Worm (Caenorhabditis elegans) whole organism, L4 larva: ENCODE data around the gene dpff-1.

Experiments
- F10B5.3 ChIP-seq: sonication (generic microtip); optimal IDR thresholded peaks from 2 replicates; lab custom pipeline; 2016; ENCODE audit warnings: mild to moderate bottlenecking, missing genetic modification characterization, missing compliant biosample characterization
- F26F4.8 ChIP-seq: fragments of 200-800 bp; sonication (Bioruptor generic); conservative IDR thresholded peaks from 2 replicates; pipeline ENCODE4 v1.3.6; 2022; ENCODE audit warnings: missing genetic modification characterization, missing compliant biosample characterization
- F44E2.7 ChIP-seq: fragments of 200-800 bp; sonication (Bioruptor generic); IDR thresholded peaks from 2 replicates; pipeline ENCODE4 v2.1.2; 2022; ENCODE audit warnings: missing genetic modification characterization, missing compliant biosample characterization
- T26A8.4 ChIP-seq: fragments of 200-800 bp; sonication (Bioruptor generic); IDR thresholded peaks from 2 replicates; pipeline ENCODE4 v1.3.6; 2022; ENCODE audit warnings: missing genetic modification characterization, missing compliant biosample characterization
- Y105C5A.15 ChIP-seq: fragments of 200-800 bp; sonication (Bioruptor generic); IDR thresholded peaks from 2 replicates; pipeline ENCODE4 v1.3.6; 2022; ENCODE audit warnings: missing genetic modification characterization, missing compliant biosample characterization
- Y48G9A.11 ChIP-seq: fragments of 200-800 bp; sonication (Bioruptor generic); IDR thresholded peaks from 2 replicates; pipeline ENCODE4 v1.3.6; 2022; ENCODE audit warnings: missing genetic modification reagents, missing genetic modification characterization, missing compliant biosample characterization
- Y5F2A.4 ChIP-seq: fragments of 200-800 bp; sonication (Bioruptor generic); optimal IDR thresholded peaks from 2 replicates; lab custom pipeline; 2018; ENCODE audit warnings: mild to moderate bottlenecking, missing genetic modification characterization, missing compliant biosample characterization
- aly-2 ChIP-seq: sonication (generic microtip); optimal IDR thresholded peaks from 2 replicates; lab custom pipeline; 2018; ENCODE audit warnings: missing biosample characterization, missing genetic modification characterization
- ama-1 ChIP-seq: fragments of 150-350 bp; optimal IDR thresholded peaks from 2 replicates; lab custom pipeline; 2014; ENCODE audit warnings: inconsistent platforms, mixed read lengths
- ceh-20 ChIP-seq: fragments of 200-800 bp; sonication (Bioruptor generic); IDR thresholded peaks from 2 replicates; pipeline ENCODE4 v1.3.6; 2022; ENCODE audit warnings: missing genetic modification reagents, missing genetic modification characterization, missing compliant biosample characterization
- ceh-44 ChIP-seq: fragments of 200-800 bp; sonication (Bioruptor generic); IDR thresholded peaks from 2 replicates; pipeline ENCODE4 v1.3.6; 2022; ENCODE audit warnings: missing genetic modification reagents, missing genetic modification characterization, missing compliant biosample characterization
- ceh-62 ChIP-seq: sonication (generic microtip); optimal IDR thresholded peaks from 2 replicates; lab custom pipeline; 2017; ENCODE audit warnings: missing biosample characterization, missing genetic modification characterization
- ces-1 ChIP-seq: fragments of 150-350 bp; sonication (generic microtip); optimal IDR thresholded peaks from 4 replicates; lab custom pipeline; 2014; ENCODE audit warnings: missing biosample characterization, missing genetic modification reagents, missing genetic modification characterization
- ctbp-1 ChIP-seq: fragments of 200-800 bp; sonication (Bioruptor generic); IDR thresholded peaks from 2 replicates; pipeline ENCODE4 v1.3.6; 2022; ENCODE audit warnings: missing genetic modification reagents, missing genetic modification characterization, missing compliant biosample characterization
- daf-12 ChIP-seq: fragments of 150-350 bp; optimal IDR thresholded peaks from 2 replicates; lab custom pipeline; 2014; ENCODE audit warnings: missing biosample characterization, missing genetic modification reagents, missing genetic modification characterization
- daf-16 ChIP-seq, 3 experiments: sonication (generic microtip); optimal IDR thresholded peaks; 2 replicates each; lab custom pipeline; 2016 to 2017; ENCODE audit warnings: missing genetic modification characterization in 3 of 3, missing genetic modification reagents in 3 of 3, mild to moderate bottlenecking in 2 of 3, missing compliant biosample characterization in 2 of 3, missing biosample characterization in 1 of 3, moderate library complexity in 1 of 3
- daf-19 ChIP-seq: fragments of 200-800 bp; sonication (Bioruptor generic); conservative IDR thresholded peaks from 2 replicates; pipeline ENCODE4 v1.3.6; 2022; ENCODE audit warnings: missing genetic modification characterization, missing compliant biosample characterization
- duxl-1 ChIP-seq: sonication (generic microtip); optimal IDR thresholded peaks from 2 replicates; lab custom pipeline; 2016; ENCODE audit warnings: mild to moderate bottlenecking, missing genetic modification characterization, moderate library complexity, missing compliant biosample characterization; ENCODE audit not compliant: poor library complexity
- dve-1 ChIP-seq: sonication (generic microtip); optimal IDR thresholded peaks from 2 replicates; lab custom pipeline; 2017; ENCODE audit warnings: antibody characterized with exemption, mild to moderate bottlenecking, missing genetic modification characterization, missing compliant biosample characterization; ENCODE audit not compliant: insufficient read depth
- egl-27 ChIP-seq: sonication (generic microtip); optimal IDR thresholded peaks from 3 replicates; lab custom pipeline; 2017; ENCODE audit warnings: missing biosample characterization, missing genetic modification reagents, missing genetic modification characterization
- egl-43 ChIP-seq: fragments of 200-800 bp; sonication (Bioruptor generic); IDR thresholded peaks from 2 replicates; pipeline ENCODE4 v1.3.6; 2022; ENCODE audit warnings: missing genetic modification reagents, missing genetic modification characterization, missing compliant biosample characterization
- hif-1 ChIP-seq, 2 experiments: sonication (generic microtip); optimal IDR thresholded peaks; 2 replicates each; lab custom pipeline; 2016 to 2017; ENCODE audit warnings: missing compliant biosample characterization in 2 of 2, missing genetic modification characterization in 2 of 2, missing genetic modification reagents in 2 of 2, missing genotype in 2 of 2, mild to moderate bottlenecking in 1 of 2
- hmg-1.1 ChIP-seq: fragments of 200-800 bp; sonication (Bioruptor generic); IDR thresholded peaks from 2 replicates; pipeline ENCODE4 v1.3.6; 2022; ENCODE audit warnings: missing genetic modification reagents, missing genetic modification characterization, missing compliant biosample characterization
- lim-7 ChIP-seq: fragments of 200-800 bp; sonication (Bioruptor generic); IDR thresholded peaks from 2 replicates; pipeline ENCODE4 v1.3.6; 2022; ENCODE audit warnings: missing genetic modification characterization, missing compliant biosample characterization
- lin-13 ChIP-seq: fragments of 150-350 bp; optimal IDR thresholded peaks from 2 replicates; lab custom pipeline; 2014; ENCODE audit warnings: missing biosample characterization, missing genetic modification reagents, missing genetic modification characterization
- lin-15B ChIP-seq: fragments of 150-350 bp; sonication (generic microtip); optimal IDR thresholded peaks from 3 replicates; lab custom pipeline; 2014; ENCODE audit warnings: missing biosample characterization, missing genetic modification characterization
- lin-39 ChIP-seq: fragments of 150-350 bp; optimal IDR thresholded peaks from 2 replicates; lab custom pipeline; 2014; ENCODE audit warnings: missing biosample characterization, missing genetic modification reagents, missing genetic modification characterization
- lir-3 ChIP-seq: sonication (generic microtip); optimal IDR thresholded peaks from 2 replicates; lab custom pipeline; 2016; ENCODE audit warnings: mild to moderate bottlenecking, missing genetic modification characterization, missing compliant biosample characterization
- mdl-1 ChIP-seq, 2 experiments: fragments of 150-350 bp in 1 of 2; sonication (generic microtip) in 1 of 2; optimal IDR thresholded peaks; 2 replicates each; lab custom pipeline; 2014 to 2017; ENCODE audit warnings: missing biosample characterization in 2 of 2, missing genetic modification characterization in 2 of 2
- mdt-29 ChIP-seq: fragments of 200-800 bp; sonication (Bioruptor generic); IDR thresholded peaks from 2 replicates; pipeline ENCODE4 v1.3.6; 2022; ENCODE audit warnings: missing genetic modification reagents, missing genetic modification characterization, missing compliant biosample characterization
- mxl-2 ChIP-seq: fragments of 200-800 bp; sonication (Bioruptor generic); conservative IDR thresholded peaks from 2 replicates; pipeline ENCODE4 v1.3.6; 2022; ENCODE audit warnings: missing genetic modification reagents, missing genetic modification characterization, missing compliant biosample characterization
- mxl-3 ChIP-seq: fragments of 200-800 bp; sonication (Bioruptor generic); optimal IDR thresholded peaks from 2 replicates; lab custom pipeline; 2018; ENCODE audit warnings: mild to moderate bottlenecking, missing genetic modification characterization, missing compliant biosample characterization
- nhr-111 ChIP-seq: fragments of 200-800 bp; sonication (Bioruptor generic); optimal IDR thresholded peaks from 2 replicates; lab custom pipeline; 2018; ENCODE audit warnings: mild to moderate bottlenecking, missing genetic modification characterization, missing compliant biosample characterization
- nhr-25 ChIP-seq: sonication (generic microtip); optimal IDR thresholded peaks from 2 replicates; lab custom pipeline; 2017; ENCODE audit warnings: missing genetic modification characterization, mild to moderate bottlenecking, missing compliant biosample characterization, antibody characterized with exemption, moderate library complexity, borderline replicate concordance; ENCODE audit not compliant: insufficient read depth
- nhr-41 ChIP-seq: fragments of 200-800 bp; sonication (Bioruptor generic); IDR thresholded peaks from 2 replicates; pipeline ENCODE4 v1.3.6; 2022; ENCODE audit warnings: missing genetic modification reagents, missing genetic modification characterization, missing compliant biosample characterization
- nhr-6 ChIP-seq: fragments of 150-350 bp; optimal IDR thresholded peaks from 2 replicates; lab custom pipeline; 2014; ENCODE audit warnings: missing biosample characterization, missing genetic modification characterization
- pha-4 ChIP-seq, 2 experiments: fragments of 150-350 bp in 1 of 2; fragments of 200-800 bp in 1 of 2; sonication (Bioruptor generic) in 1 of 2; IDR thresholded peaks in 1 of 2; optimal IDR thresholded peaks in 1 of 2; 2 replicates each; pipeline versions ENCODE4 v1.3.6 to Lab custom; 2014 to 2022; ENCODE audit warnings: missing genetic modification characterization in 2 of 2, missing genetic modification reagents in 2 of 2, missing biosample characterization in 1 of 2, missing compliant biosample characterization in 1 of 2
- php-3 ChIP-seq: fragments of 200-800 bp; sonication (Bioruptor generic); IDR thresholded peaks from 2 replicates; pipeline ENCODE4 v1.3.6; 2022; ENCODE audit warnings: missing genetic modification reagents, missing genetic modification characterization, missing compliant biosample characterization
- pqm-1 ChIP-seq: sonication (generic microtip); optimal IDR thresholded peaks from 2 replicates; lab custom pipeline; 2017; ENCODE audit warnings: missing biosample characterization, missing genetic modification characterization
- set-16 ChIP-seq: fragments of 200-800 bp; sonication (Bioruptor generic); IDR thresholded peaks from 2 replicates; pipeline ENCODE4 v1.3.6; 2022; ENCODE audit warnings: missing genetic modification reagents, missing genetic modification characterization, missing compliant biosample characterization
- spr-1 ChIP-seq: sonication (generic microtip); optimal IDR thresholded peaks from 2 replicates; lab custom pipeline; 2016; ENCODE audit warnings: mild to moderate bottlenecking, missing genetic modification characterization, missing compliant biosample characterization
- tra-1 ChIP-seq: fragments of 200-800 bp; sonication (Bioruptor generic); IDR thresholded peaks from 2 replicates; pipeline ENCODE4 v1.3.6; 2022; ENCODE audit warnings: missing genetic modification reagents, missing genetic modification characterization, missing compliant biosample characterization
- unc-62 ChIP-seq, 3 experiments: fragments of 150-350 bp in 1 of 3; sonication (generic microtip); optimal IDR thresholded peaks in 2 of 3; peaks in 1 of 3; 1 replicate in 1 of 3; 2 replicates in 2 of 3; lab custom pipeline; 2014 to 2017; ENCODE audit warnings: missing biosample characterization in 3 of 3, missing genetic modification characterization in 3 of 3, missing genetic modification reagents in 3 of 3, missing genotype in 1 of 3
- vab-7 ChIP-seq: fragments of 200-800 bp; sonication (Bioruptor generic); IDR thresholded peaks from 2 replicates; pipeline ENCODE4 v1.3.6; 2022; ENCODE audit warnings: missing genetic modification reagents, missing genetic modification characterization, missing compliant biosample characterization
- zfp-2 ChIP-seq: sonication (generic microtip); optimal IDR thresholded peaks from 2 replicates; lab custom pipeline; 2016; ENCODE audit warnings: mild to moderate bottlenecking, missing genetic modification characterization, missing compliant biosample characterization
- zip-11 ChIP-seq: fragments of 200-800 bp; sonication (Bioruptor generic); IDR thresholded peaks from 2 replicates; pipeline ENCODE4 v1.3.6; 2022; ENCODE audit warnings: missing genetic modification characterization, missing compliant biosample characterization
- ztf-11 ChIP-seq: fragments of 150-350 bp; optimal IDR thresholded peaks from 2 replicates; lab custom pipeline; 2014; ENCODE audit warnings: missing biosample characterization, missing genetic modification characterization
- ztf-7 ChIP-seq: fragments of 150-350 bp; optimal IDR thresholded peaks from 2 replicates; lab custom pipeline; 2014; ENCODE audit warnings: missing biosample characterization, missing genetic modification characterization

dpff-1 gene

DNA sequence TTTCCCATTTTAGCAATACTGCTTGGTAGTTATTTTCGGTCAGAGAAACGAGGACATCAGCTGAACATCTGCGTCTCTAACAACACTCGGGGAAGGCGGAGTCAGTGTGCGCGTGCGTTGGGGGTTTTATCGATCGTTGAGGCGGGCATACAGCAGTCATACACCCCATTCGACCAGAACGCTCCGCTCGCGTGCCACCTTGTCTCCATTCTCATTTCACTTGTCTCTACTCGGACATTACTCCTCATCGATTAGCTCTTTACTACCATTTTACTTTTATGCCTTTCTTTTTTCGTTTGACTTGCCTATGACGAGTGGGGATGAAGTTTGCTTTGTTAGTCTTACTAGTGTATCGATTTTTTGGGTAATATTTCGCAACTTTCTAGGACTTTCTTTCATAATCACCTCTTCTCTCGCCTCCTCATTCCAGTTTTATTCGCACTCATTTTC is 34.4 kb upstream of the dpff-1 start:
- TF ChIP-seq nhr-25, result no peak
- TF ChIP-seq daf-12 (tag; lab: Kevin White, UChicago), result no peak
- no peak for TF ChIP-seq ceh-62 (tag; lab: Kevin White, UChicago)
- TF ChIP-seq mxl-3 (GFP tag; lab: Kevin White, UChicago), result peak; percentile 90
- TF ChIP-seq php-3 (GFP tag; lab: Robert Waterston, UW), result peak; percentile 57; the same call in 1 of the 2 replicates
- TF ChIP-seq F10B5.3 (tag; lab: Kevin White, UChicago), result no peak
- no peak for TF ChIP-seq lir-3
- TF ChIP-seq egl-27 (tag; lab: Kevin White, UChicago), result no peak
- no peak for TF ChIP-seq lin-15B (tag; lab: Kevin White, UChicago)
- TF ChIP-seq dve-1 (tag; lab: Kevin White, UChicago), result peak; percentile 85
- no peak for TF ChIP-seq ces-1
- TF ChIP-seq F26F4.8 (GFP tag; lab: Robert Waterston, UW), result no peak
- TF ChIP-seq set-16 (GFP tag; lab: Robert Waterston, UW), result peak; percentile 5; the same call in 1 of the 2 replicates
- no peak for TF ChIP-seq ztf-11
- no peak for TF ChIP-seq zfp-2
- TF ChIP-seq nhr-41 (GFP tag; lab: Robert Waterston, UW), result no peak
- TF ChIP-seq nhr-6, result no peak
- TF ChIP-seq daf-16 (GFP tag; optimal IDR thresholded peaks at IDR 0.05; lab: Kevin White, UChicago), result no peak
- peak; percentile 36 for TF ChIP-seq daf-16 (tag; optimal IDR thresholded peaks at IDR 0.05; lab: Kevin White, UChicago)
- 0 out of 2 replicates have a peak, but pooled peaks have one; percentile 21 for TF ChIP-seq daf-19 (GFP tag; lab: Robert Waterston, UW)
- TF ChIP-seq pha-4 (GFP tag; IDR thresholded peaks at IDR 0.05; lab: Robert Waterston, UW), result peak; percentile 51; the same call in 1 of the 2 replicates
- TF ChIP-seq pha-4 (tag; optimal IDR thresholded peaks at IDR 0.05; lab: Kevin White, UChicago), result peak; percentile 69
- TF ChIP-seq Y105C5A.15 (GFP tag; lab: Robert Waterston, UW), result no peak
- TF ChIP-seq lin-13, result peak; percentile 45
- TF ChIP-seq lim-7 (GFP tag; lab: Robert Waterston, UW), result peak; percentile 51; the same call in 1 of the 2 replicates
- 0 out of 2 replicates have a peak, but pooled peaks have one; percentile 50 for TF ChIP-seq mdt-29 (GFP tag; lab: Robert Waterston, UW)
- no peak for TF ChIP-seq nhr-111
- no peak for TF ChIP-seq ceh-44 (GFP tag; lab: Robert Waterston, UW)
- TF ChIP-seq ctbp-1 (GFP tag; lab: Robert Waterston, UW), result peak; percentile 71
- no peak for TF ChIP-seq Y5F2A.4
- TF ChIP-seq hif-1 (tag; optimal IDR thresholded peaks at IDR 0.05; lab: Kevin White, UChicago), result peak in 1 of 2 experiments; percentile 62
- peak; percentile 97 for TF ChIP-seq ama-1 (lab: Kevin White, UChicago)
- TF ChIP-seq ceh-20, result peak; percentile 17; the same call in 1 of the 2 replicates
- no peak for TF ChIP-seq F44E2.7 (GFP tag; lab: Robert Waterston, UW)
- peak; percentile 72 for TF ChIP-seq hmg-1.1 (GFP tag; lab: Robert Waterston, UW)
- TF ChIP-seq unc-62 (GFP tag; optimal IDR thresholded peaks at IDR 0.05 in 1 of 2; lab: Kevin White, UChicago), result peak in 1 of 2 experiments; percentile 99
- TF ChIP-seq unc-62 (tag; optimal IDR thresholded peaks at IDR 0.05; lab: Kevin White, UChicago), result peak; percentile 18
- peak; percentile 75 for TF ChIP-seq egl-43 (GFP tag; lab: Robert Waterston, UW)
- no peak for TF ChIP-seq lin-39
- no peak for TF ChIP-seq Y48G9A.11 (GFP tag; lab: Robert Waterston, UW)
- peak; percentile 34; the same call in 1 of the 2 replicates for TF ChIP-seq tra-1 (GFP tag; lab: Robert Waterston, UW)
- TF ChIP-seq spr-1 (tag; lab: Kevin White, UChicago), result peak; percentile 40
- no peak for TF ChIP-seq aly-2 (tag; lab: Kevin White, UChicago)
- TF ChIP-seq vab-7 (GFP tag; lab: Robert Waterston, UW), result no peak; the same call in 1 of the 2 replicates
- TF ChIP-seq duxl-1 (tag; lab: Kevin White, UChicago), result peak; percentile 67
- TF ChIP-seq mxl-2 (GFP tag; lab: Robert Waterston, UW), result 0 out of 2 replicates have a peak, but pooled peaks have one; percentile 28
- peak; percentile 96 for TF ChIP-seq mdl-1 (tag; optimal IDR thresholded peaks at IDR 0.05; lab: Kevin White, UChicago)
- peak; percentile 42 for TF ChIP-seq pqm-1
- TF ChIP-seq T26A8.4 (GFP tag; lab: Robert Waterston, UW), result 0 out of 2 replicates have a peak, but pooled peaks have one; percentile 46
- TF ChIP-seq ztf-7, result no peak
- TF ChIP-seq zip-11 (GFP tag; lab: Robert Waterston, UW), result no peak
